Worm (Caenorhabditis elegans) whole organism, young adult: Measurements from ENCODE around the gene nspc-20.

Experiments used
- B0035.1 ChIP-seq: sonication (generic microtip); optimal IDR thresholded peaks from 2 replicates; lab custom pipeline; 2016; ENCODE audit warnings: missing genetic modification characterization, mild to moderate bottlenecking, missing compliant biosample characterization, missing genotype, missing genetic modification reagents
- B0336.3 ChIP-seq: fragments of 200-800 bp; sonication (Bioruptor generic); IDR thresholded peaks from 2 replicates; pipeline ENCODE4 v1.3.6; 2022; ENCODE audit warnings: missing genetic modification characterization, missing compliant biosample characterization
- C17E4.6 ChIP-seq: fragments of 200-800 bp; sonication (Bioruptor generic); IDR thresholded peaks from 2 replicates; pipeline ENCODE4 v1.3.6; 2022; ENCODE audit warnings: missing genetic modification reagents, missing genetic modification characterization, missing compliant biosample characterization
- F10E7.11 ChIP-seq: sonication (generic microtip); optimal IDR thresholded peaks from 2 replicates; lab custom pipeline; 2017; ENCODE audit warnings: mild to moderate bottlenecking, missing genetic modification characterization, moderate library complexity, missing compliant biosample characterization
- F49E8.2 ChIP-seq: sonication (generic microtip); optimal IDR thresholded peaks from 3 replicates; lab custom pipeline; 2017; ENCODE audit warnings: missing genetic modification characterization, mild to moderate bottlenecking, missing compliant biosample characterization, antibody characterized with exemption, moderate library complexity; ENCODE audit not compliant: insufficient read depth
- ZK185.1 ChIP-seq: sonication (generic microtip); optimal IDR thresholded peaks from 2 replicates; lab custom pipeline; 2016; ENCODE audit warnings: mild to moderate bottlenecking, missing genetic modification characterization, missing compliant biosample characterization; ENCODE audit not compliant: poor library complexity, severe bottlenecking
- ama-1 ChIP-seq, 3 experiments: fragments of 150-350 bp in 1 of 3; sonication (generic microtip) in 2 of 3; optimal IDR thresholded peaks; 2 replicates each; lab custom pipeline; 2014 to 2018; ENCODE audit warnings: missing biosample characterization in 2 of 3, missing genetic modification characterization in 2 of 3, missing genetic modification reagents in 2 of 3
- atf-7 ChIP-seq: sonication (generic microtip); optimal IDR thresholded peaks from 2 replicates; lab custom pipeline; 2017; ENCODE audit warnings: mild to moderate bottlenecking, missing genetic modification characterization, missing compliant biosample characterization
- bed-2 ChIP-seq: fragments of 200-800 bp; sonication (Bioruptor generic); IDR thresholded peaks from 2 replicates; pipeline ENCODE4 v1.3.6; 2022; ENCODE audit warnings: missing genetic modification reagents, missing genetic modification characterization, missing compliant biosample characterization
- ceh-100 ChIP-seq: fragments of 200-800 bp; sonication (Bioruptor generic); IDR thresholded peaks from 2 replicates; pipeline ENCODE4 v1.3.6; 2022; ENCODE audit warnings: missing genetic modification reagents, missing genetic modification characterization, missing compliant biosample characterization
- ceh-79 ChIP-seq: sonication (generic microtip); optimal IDR thresholded peaks from 2 replicates; lab custom pipeline; 2017; ENCODE audit warnings: mild to moderate bottlenecking, missing genetic modification characterization, missing compliant biosample characterization
- efl-1 ChIP-seq: fragments of 150-350 bp; optimal IDR thresholded peaks from 2 replicates; lab custom pipeline; 2014; ENCODE audit warnings: missing biosample characterization, missing genetic modification reagents, missing genetic modification characterization
- egl-44 ChIP-seq: fragments of 200-800 bp; sonication (Bioruptor generic); IDR thresholded peaks from 2 replicates; pipeline ENCODE4 v1.3.6; 2022; ENCODE audit warnings: missing genetic modification reagents, missing genetic modification characterization, missing compliant biosample characterization
- egrh-3 ChIP-seq: fragments of 200-800 bp; sonication (Bioruptor generic); IDR thresholded peaks from 2 replicates; pipeline ENCODE4 v1.3.6; 2022; ENCODE audit warnings: missing genetic modification reagents, missing genetic modification characterization, missing compliant biosample characterization
- ets-4 ChIP-seq: fragments of 200-800 bp; sonication (Bioruptor generic); optimal IDR thresholded peaks from 2 replicates; lab custom pipeline; 2018; ENCODE audit warnings: mild to moderate bottlenecking, missing genetic modification characterization, missing compliant biosample characterization
- hlh-26 ChIP-seq: fragments of 200-800 bp; sonication (Bioruptor generic); conservative IDR thresholded peaks from 2 replicates; pipeline ENCODE4 v1.3.6; 2022; ENCODE audit warnings: missing genetic modification reagents, missing genetic modification characterization, missing compliant biosample characterization
- hmg-1.2 ChIP-seq: fragments of 200-800 bp; sonication (Bioruptor generic); IDR thresholded peaks from 2 replicates; pipeline ENCODE4 v1.3.6; 2022; ENCODE audit warnings: missing genetic modification reagents, missing genetic modification characterization, missing compliant biosample characterization
- hrde-1 ChIP-seq: sonication (generic microtip); optimal IDR thresholded peaks from 2 replicates; lab custom pipeline; 2016; ENCODE audit warnings: missing genetic modification characterization, mild to moderate bottlenecking, missing compliant biosample characterization, moderate library complexity, missing genotype, missing genetic modification reagents, borderline replicate concordance
- lag-1 ChIP-seq: fragments of 200-800 bp; sonication (Bioruptor generic); IDR thresholded peaks from 2 replicates; pipeline ENCODE4 v1.3.6; 2022; ENCODE audit warnings: missing genetic modification reagents, missing genetic modification characterization, missing compliant biosample characterization
- lin-54 ChIP-seq: fragments of 200-800 bp; sonication (Bioruptor generic); optimal IDR thresholded peaks from 2 replicates; lab custom pipeline; 2018; ENCODE audit warnings: mild to moderate bottlenecking, missing genetic modification characterization, missing compliant biosample characterization
- madf-10 ChIP-seq: sonication (generic microtip); optimal IDR thresholded peaks from 2 replicates; lab custom pipeline; 2016; ENCODE audit warnings: mild to moderate bottlenecking, missing genetic modification characterization, missing compliant biosample characterization
- madf-3 ChIP-seq: fragments of 200-800 bp; sonication (Bioruptor generic); IDR thresholded peaks from 2 replicates; pipeline ENCODE4 v1.3.6; 2022; ENCODE audit warnings: missing genetic modification reagents, missing genetic modification characterization, missing compliant biosample characterization
- mcd-1 ChIP-seq: fragments of 200-800 bp; sonication (Bioruptor generic); IDR thresholded peaks from 2 replicates; pipeline ENCODE4 v1.3.6; 2022; ENCODE audit warnings: missing genetic modification reagents, missing genetic modification characterization, missing compliant biosample characterization
- nhr-90 ChIP-seq: sonication (generic microtip); optimal IDR thresholded peaks from 2 replicates; lab custom pipeline; 2016; ENCODE audit warnings: missing genotype, mild to moderate bottlenecking, missing genetic modification characterization, missing compliant biosample characterization
- pbrm-1 ChIP-seq: fragments of 200-800 bp; sonication (Bioruptor generic); IDR thresholded peaks from 2 replicates; pipeline ENCODE4 v1.3.6; 2022; ENCODE audit warnings: missing genetic modification reagents, missing genetic modification characterization, missing compliant biosample characterization
- rec-8 ChIP-seq, 2 experiments: sonication (generic microtip); optimal IDR thresholded peaks; 2 replicates each; lab custom pipeline; 2016; ENCODE audit warnings: mild to moderate bottlenecking in 2 of 2, missing genetic modification characterization in 2 of 2, missing genetic modification reagents in 2 of 2, missing genotype in 2 of 2, missing biosample characterization in 1 of 2, missing compliant biosample characterization in 1 of 2, moderate library complexity in 1 of 2
- tbp1 ChIP-seq: fragments of 200-800 bp; sonication (Bioruptor generic); optimal IDR thresholded peaks from 2 replicates; lab custom pipeline; 2018; ENCODE audit warnings: mild to moderate bottlenecking, missing genetic modification characterization, missing compliant biosample characterization
- unc-130 ChIP-seq: sonication (generic microtip); optimal IDR thresholded peaks from 2 replicates; lab custom pipeline; 2016; ENCODE audit warnings: missing genetic modification reagents, missing genetic modification characterization, missing compliant biosample characterization
- unc-62 ChIP-seq: fragments of 150-350 bp; optimal IDR thresholded peaks from 2 replicates; lab custom pipeline; 2014; ENCODE audit warnings: missing biosample characterization, missing genetic modification reagents, missing genetic modification characterization
- zfh-2 ChIP-seq: fragments of 200-800 bp; sonication (Bioruptor generic); conservative IDR thresholded peaks from 2 replicates; pipeline ENCODE4 v1.3.6; 2022; ENCODE audit warnings: missing genetic modification reagents, missing genetic modification characterization, missing compliant biosample characterization
- ztf-18 ChIP-seq: sonication (generic microtip); optimal IDR thresholded peaks from 2 replicates; lab custom pipeline; 2016; ENCODE audit warnings: missing genotype, mild to moderate bottlenecking, missing genetic modification characterization, missing compliant biosample characterization
- ztf-25 ChIP-seq: fragments of 200-800 bp; sonication (Bioruptor generic); IDR thresholded peaks from 2 replicates; pipeline ENCODE4 v1.3.6; 2022; ENCODE audit warnings: missing genetic modification reagents, missing genetic modification characterization, missing compliant biosample characterization
- ztf-28 ChIP-seq: fragments of 200-800 bp; sonication (Bioruptor generic); IDR thresholded peaks from 2 replicates; pipeline ENCODE4 v1.3.6; 2022; ENCODE audit warnings: missing genetic modification reagents, missing genetic modification characterization, missing compliant biosample characterization
- ztf-6 ChIP-seq: fragments of 200-800 bp; sonication (Bioruptor generic); IDR thresholded peaks from 2 replicates; pipeline ENCODE4 v1.3.6; 2022; ENCODE audit warnings: missing genetic modification reagents, missing genetic modification characterization, missing compliant biosample characterization

Gene nspc-20

DNA sequence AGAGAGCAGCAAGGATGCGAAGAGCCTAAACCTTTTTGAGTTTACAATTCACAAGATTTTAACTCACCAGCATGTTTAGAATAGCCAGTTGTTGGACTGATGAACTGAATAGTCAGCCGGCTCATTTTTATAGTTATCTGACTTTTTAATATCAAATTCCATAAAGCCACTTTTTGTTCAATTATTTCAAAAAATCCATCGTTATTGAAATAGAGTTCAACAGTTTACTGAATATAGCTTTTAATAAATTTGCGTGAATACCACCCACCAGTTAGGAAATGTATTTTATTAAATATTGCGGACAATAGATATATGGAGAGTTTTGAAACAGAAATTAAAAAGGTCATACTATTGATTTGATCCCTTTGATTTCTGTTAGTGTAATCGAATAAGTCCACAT, at the start of gene nspc-20:
Gene nspc-20 (minus strand): TSS at position 101 of the 400 bp plus-strand sequence.
- TF ChIP-seq ztf-6 (GFP tag; lab: Robert Waterston, UW) (no peak), ztf-18 (no peak), ets-4 (no peak), hrde-1 (tag; lab: Kevin White, UChicago) (no peak)

- TF ChIP-seq zfh-2 (GFP tag; lab: Robert Waterston, UW) (peak; percentile 80), B0336.3 (GFP tag; lab: Robert Waterston, UW) (no peak), egrh-3 (GFP tag; lab: Robert Waterston, UW) (peak; percentile 55; the same call in 1 of the 2 replicates)
- TF ChIP-seq, all 124 proteins: peak for 2
Measured at ce11 chrX:14577579-14578127, 47.6 kb upstream of the nspc-20 start, which contains the start of gene let-4. Gene let-4, plus strand, starts transcription at chrX:14577935.

DNA sequence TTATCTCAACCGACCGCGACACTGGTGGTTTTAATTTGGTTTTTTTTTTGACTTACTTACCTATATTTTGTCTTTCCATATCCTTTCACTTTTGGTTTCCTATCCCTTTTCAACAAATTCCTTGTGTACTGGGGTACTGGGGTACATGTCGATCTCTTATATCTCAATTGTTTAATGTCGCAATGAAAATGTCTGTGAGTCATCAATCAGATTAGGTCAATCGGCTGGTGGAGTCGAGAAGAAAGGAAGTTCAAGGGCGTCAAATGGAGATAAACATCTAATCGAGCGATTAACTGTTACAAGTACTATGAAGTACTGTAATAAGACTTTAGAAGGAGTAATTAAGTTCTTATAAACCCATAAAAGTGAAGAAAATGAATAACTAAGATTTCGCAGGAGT, 45.9 kb upstream of the nspc-20 start:
- TF ChIP-seq madf-3 (GFP tag; lab: Robert Waterston, UW): no peak
- TF ChIP-seq hlh-26: no peak
- TF ChIP-seq hmg-1.2: no peak
- TF ChIP-seq unc-62 (GFP tag; lab: Kevin White, UChicago): peak; percentile 70
- TF ChIP-seq F49E8.2 (tag; lab: Kevin White, UChicago): no peak
- no peak for TF ChIP-seq ceh-79 (tag; lab: Kevin White, UChicago)
- TF ChIP-seq, all 124 proteins: peak for 1

DNA sequence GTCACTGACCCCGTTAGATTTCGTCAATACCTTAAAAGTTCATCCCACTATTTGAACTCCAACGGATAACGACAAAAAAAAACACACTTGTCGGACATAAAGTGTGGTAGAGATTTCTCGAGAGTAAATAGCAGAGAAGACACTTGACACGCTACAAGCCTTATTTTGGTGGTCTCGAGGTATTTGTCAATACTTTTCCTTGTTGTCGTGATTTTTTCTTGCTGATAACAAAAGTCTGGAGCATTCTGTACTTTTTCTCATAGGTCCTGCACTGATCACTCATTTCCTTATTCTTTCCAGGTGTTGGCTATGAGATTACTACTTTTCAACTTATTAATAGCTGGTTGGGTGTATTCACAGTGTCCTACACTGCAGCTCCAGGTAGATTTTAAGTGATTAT, 42.4 kb upstream of the nspc-20 start, which contains the start of gene lron-1:
Gene lron-1 (plus strand): TSS at position 301 of the 400 bp plus-strand sequence.
- TF ChIP-seq B0035.1 (tag; lab: Kevin White, UChicago) (no peak), unc-62 (GFP tag; lab: Kevin White, UChicago) (no peak), ZK185.1 (no peak)

DNA sequence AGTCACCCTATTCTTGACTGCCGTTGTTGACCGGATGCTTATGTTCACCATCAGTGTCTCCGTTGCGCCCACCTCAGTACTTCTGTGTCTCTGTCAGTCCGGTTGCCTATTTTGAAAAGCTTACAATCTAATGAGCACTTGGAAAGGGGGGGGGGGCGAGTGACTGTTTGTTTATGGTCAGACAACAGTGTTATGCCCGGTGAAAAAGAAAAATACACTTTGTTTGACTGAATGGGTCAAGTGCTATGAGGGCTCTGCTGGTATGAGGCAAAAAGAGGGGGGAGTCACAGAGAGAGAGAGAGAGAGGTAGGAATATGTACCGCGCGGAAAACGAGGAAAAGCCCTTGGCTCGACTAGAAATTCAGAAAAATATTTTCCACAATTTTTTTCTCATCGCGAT, 41.3 kb upstream of the nspc-20 start:
- no peak for TF ChIP-seq ztf-18
- no peak for TF ChIP-seq unc-130 (GFP tag; lab: Kevin White, UChicago)
- TF ChIP-seq ama-1 (optimal IDR thresholded peaks at IDR 0.05; lab: Kevin White, UChicago): no peak
- TF ChIP-seq ama-1 (GFP tag; optimal IDR thresholded peaks at IDR 0.05; lab: Kevin White, UChicago): no peak
- TF ChIP-seq F10E7.11 (tag; lab: Kevin White, UChicago): no peak
- no peak for TF ChIP-seq nhr-90 (tag; lab: Kevin White, UChicago)

DNA sequence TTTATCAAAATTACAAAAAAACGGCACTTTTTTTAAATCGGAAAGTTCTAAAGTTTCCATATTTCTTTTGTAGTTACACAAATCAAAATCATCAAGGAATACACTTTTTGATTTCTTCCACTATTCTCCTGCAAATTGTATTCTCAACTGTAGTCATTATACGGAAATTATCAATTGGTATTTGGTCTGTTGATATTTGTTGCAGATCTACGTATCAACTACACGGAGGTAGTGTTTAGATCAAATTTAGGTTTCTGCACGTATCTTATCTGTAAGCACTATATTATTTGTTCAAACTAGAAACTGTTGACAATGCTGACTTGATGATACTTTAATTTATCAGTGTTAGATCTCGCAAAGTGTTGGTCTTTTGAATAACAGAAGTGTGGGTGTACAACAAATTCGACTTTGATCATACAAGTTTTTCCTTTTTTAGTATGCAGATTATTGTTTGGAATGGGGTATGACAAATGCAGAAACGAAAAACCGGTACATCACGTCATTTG, 38.3 kb upstream of the nspc-20 start:
- TF ChIP-seq rec-8 (tag; optimal IDR thresholded peaks at IDR 0.05; lab: Kevin White, UChicago) (no peak), madf-10 (tag; lab: Kevin White, UChicago) (no peak), madf-3 (GFP tag; lab: Robert Waterston, UW) (no peak)

- TF ChIP-seq ztf-25: no peak
- no peak for TF ChIP-seq bed-2 (GFP tag; lab: Robert Waterston, UW)
- no peak for TF ChIP-seq efl-1 (GFP tag; lab: Kevin White, UChicago)
- TF ChIP-seq egl-44: no peak
- TF ChIP-seq ceh-79 (tag; lab: Kevin White, UChicago): no peak
- no peak for TF ChIP-seq pbrm-1 (GFP tag; lab: Robert Waterston, UW)
- no peak for TF ChIP-seq zfh-2 (GFP tag; lab: Robert Waterston, UW)
- no peak for TF ChIP-seq mcd-1 (GFP tag; lab: Robert Waterston, UW)
- no peak for TF ChIP-seq ceh-100 (GFP tag; lab: Robert Waterston, UW)
- TF ChIP-seq ztf-28 (GFP tag; lab: Robert Waterston, UW): no peak
- no peak for TF ChIP-seq C17E4.6 (GFP tag; lab: Robert Waterston, UW)
- no peak for TF ChIP-seq lag-1 (GFP tag; lab: Robert Waterston, UW)
- no peak for TF ChIP-seq tbp1
- TF ChIP-seq lin-54 (GFP tag; lab: Kevin White, UChicago): no peak
- TF ChIP-seq atf-7 (tag; lab: Kevin White, UChicago): no peak
Measured at ce11 chrX:14566047-14566446, 36.0 kb upstream of the nspc-20 start.
